Fruit fly (Drosophila melanogaster) Kc167 (cell line): ENCODE results near the gene tyn.

Experiments used
- h ChIP-seq: fragments of >200 bp; optimal IDR thresholded peaks from 3 replicates; lab custom pipeline; 2018; ENCODE audit warnings: missing external identifiers
- psq ChIP-seq: fragments of >200 bp; optimal IDR thresholded peaks from 2 replicates; lab custom pipeline; 2017; ENCODE audit warnings: missing external identifiers

DNA sequence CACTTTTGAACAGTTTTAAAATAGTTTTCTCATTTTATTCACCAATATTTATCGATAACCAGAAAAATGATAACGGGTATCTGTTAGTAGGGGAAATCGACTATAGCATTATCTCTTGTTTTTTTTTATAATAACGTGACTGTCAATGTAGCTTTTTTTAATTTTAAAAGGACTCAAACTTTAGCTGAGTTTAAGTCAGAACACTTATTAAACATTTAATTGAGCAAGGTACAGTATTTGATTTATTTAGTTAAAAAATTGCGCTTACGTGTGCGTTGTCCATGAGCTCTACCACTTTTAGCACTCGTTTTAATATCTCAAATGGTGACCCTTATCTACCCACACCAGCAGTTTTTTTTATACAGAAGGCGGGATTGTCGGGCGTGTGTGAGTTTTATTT is 9.6 kb upstream of the tyn start:
- TF ChIP-seq psq (lab: Kevin White, UChicago) (no peak), h (no peak)
